Fruit fly (Drosophila melanogaster) whole organism, embryonic: Measurements from ENCODE around the gene CG14646.

Experiments used
- Adf1 ChIP-seq: fragments of 200-800 bp; sonication (Bioruptor generic); IDR thresholded peaks from 2 replicates; pipeline ENCODE4 v1.3.6; 2022; ENCODE audit warnings: missing biosample characterization, missing genetic modification characterization
- C15 ChIP-seq: fragments of 200-800 bp; sonication (Bioruptor generic); IDR thresholded peaks from 3 replicates; pipeline ENCODE4 v1.3.6; 2022; ENCODE audit warnings: missing biosample characterization, missing genetic modification characterization
- CG10654 ChIP-seq: fragments of 200-800 bp; sonication (Bioruptor generic); optimal IDR thresholded peaks from 2 replicates; lab custom pipeline; 2016; ENCODE audit warnings: missing biosample characterization, missing genetic modification characterization
- CG8478 ChIP-seq: fragments of >200 bp; optimal IDR thresholded peaks from 2 replicates; lab custom pipeline; 2018
- Dip3 ChIP-seq: fragments of 200-800 bp; sonication (Bioruptor generic); optimal IDR thresholded peaks from 3 replicates; lab custom pipeline; 2016; ENCODE audit warnings: missing biosample characterization, missing genetic modification characterization
- Gsc ChIP-seq: fragments of 200-800 bp; sonication (Bioruptor generic); IDR thresholded peaks from 2 replicates; pipeline ENCODE4 v1.3.6; 2022; ENCODE audit warnings: missing biosample characterization, missing genetic modification characterization
- Oli ChIP-seq: fragments of 200-800 bp; sonication (Bioruptor generic); optimal IDR thresholded peaks from 2 replicates; lab custom pipeline; 2018; ENCODE audit warnings: missing biosample characterization, mild to moderate bottlenecking, missing genetic modification characterization, moderate library complexity
- h ChIP-seq: fragments of >200 bp; optimal IDR thresholded peaks from 2 replicates; lab custom pipeline; 2017
- tna ChIP-seq: fragments of 200-800 bp; sonication (Bioruptor generic); IDR thresholded peaks from 2 replicates; pipeline ENCODE4 v1.3.6; 2022; ENCODE audit warnings: missing biosample characterization, missing genetic modification characterization; ENCODE audit not compliant: partially characterized antibody
- usp ChIP-seq: fragments of >200 bp; optimal IDR thresholded peaks from 2 replicates; lab custom pipeline; 2017; ENCODE audit warnings: missing biosample characterization, missing genetic modification characterization

- no peak for TF ChIP-seq Dip3
- no peak for TF ChIP-seq C15 (GFP tag; lab: Robert Waterston, UW)
- no peak for TF ChIP-seq usp (GFP tag; lab: Kevin White, UChicago)
- no peak for TF ChIP-seq h
- no peak for TF ChIP-seq CG8478 (lab: Kevin White, UChicago)
- no peak for TF ChIP-seq Adf1 (GFP tag; lab: Robert Waterston, UW)
- TF ChIP-seq CG10654 (GFP tag; lab: Kevin White, UChicago), result no peak
- no peak for TF ChIP-seq Gsc (GFP tag; lab: Robert Waterston, UW)
- TF ChIP-seq Oli (tag; lab: Kevin White, UChicago), result no peak
- TF ChIP-seq tna (GFP tag; lab: Robert Waterston, UW), result no peak
Observed at dm6 chr3R:4426730-4427129, 36.6 kb downstream of the CG14646 start, which contains the start of gene CG31525.
